Worm (Caenorhabditis elegans) whole organism, late embryonic: ENCODE data around the gene srh-147.

Experiments
- K02D7.2 ChIP-seq: sonication (generic microtip); optimal IDR thresholded peaks from 2 replicates; lab custom pipeline; 2017; ENCODE audit warnings: mild to moderate bottlenecking, missing genetic modification characterization, missing compliant biosample characterization
- K09A11.1 ChIP-seq: sonication (generic microtip); optimal IDR thresholded peaks from 2 replicates; lab custom pipeline; 2017; ENCODE audit warnings: antibody characterized with exemption, mild to moderate bottlenecking, missing genetic modification characterization, missing compliant biosample characterization; ENCODE audit not compliant: insufficient read depth
- T23F11.4 ChIP-seq: fragments of 200-800 bp; sonication (Bioruptor generic); optimal IDR thresholded peaks from 2 replicates; lab custom pipeline; 2018; ENCODE audit warnings: mild to moderate bottlenecking, missing genetic modification characterization, missing compliant biosample characterization
- Y22D7AL.16 ChIP-seq: sonication (generic microtip); optimal IDR thresholded peaks from 2 replicates; lab custom pipeline; 2016; ENCODE audit warnings: missing genetic modification characterization, missing compliant biosample characterization
- ama-1 ChIP-seq: fragments of 150-350 bp; optimal IDR thresholded peaks from 2 replicates; lab custom pipeline; 2014
- ceh-14 ChIP-seq: sonication (generic microtip); optimal IDR thresholded peaks from 2 replicates; lab custom pipeline; 2016; ENCODE audit warnings: missing genotype, missing genetic modification characterization, missing compliant biosample characterization
- ceh-18 ChIP-seq: sonication (generic microtip); optimal IDR thresholded peaks from 2 replicates; lab custom pipeline; 2016; ENCODE audit warnings: missing genetic modification characterization, missing compliant biosample characterization
- ceh-19 ChIP-seq: fragments of 200-800 bp; sonication (Bioruptor generic); optimal IDR thresholded peaks from 2 replicates; lab custom pipeline; 2018; ENCODE audit warnings: mild to moderate bottlenecking, missing genetic modification characterization, missing compliant biosample characterization
- ceh-22 ChIP-seq: sonication (generic microtip); optimal IDR thresholded peaks from 2 replicates; lab custom pipeline; 2017; ENCODE audit warnings: missing biosample characterization, missing genetic modification characterization
- ceh-31 ChIP-seq: sonication (generic microtip); optimal IDR thresholded peaks from 2 replicates; lab custom pipeline; 2016; ENCODE audit warnings: missing genetic modification characterization, missing compliant biosample characterization
- ceh-34 ChIP-seq: sonication (generic microtip); optimal IDR thresholded peaks from 2 replicates; lab custom pipeline; 2016; ENCODE audit warnings: mild to moderate bottlenecking, missing genetic modification characterization, missing compliant biosample characterization
- ceh-6 ChIP-seq: fragments of 200-800 bp; sonication (Bioruptor generic); optimal IDR thresholded peaks from 2 replicates; lab custom pipeline; 2018; ENCODE audit warnings: mild to moderate bottlenecking, missing genetic modification characterization, missing compliant biosample characterization
- che-1 ChIP-seq: sonication (generic microtip); optimal IDR thresholded peaks from 2 replicates; lab custom pipeline; 2016; ENCODE audit warnings: mild to moderate bottlenecking, missing genetic modification characterization, missing compliant biosample characterization
- dmd-4 ChIP-seq: sonication (generic microtip); optimal IDR thresholded peaks from 2 replicates; lab custom pipeline; 2016; ENCODE audit warnings: borderline replicate concordance, missing genetic modification characterization, missing compliant biosample characterization
- dve-1 ChIP-seq: sonication (generic microtip); optimal IDR thresholded peaks from 2 replicates; lab custom pipeline; 2017; ENCODE audit warnings: antibody characterized with exemption, mild to moderate bottlenecking, missing genetic modification characterization, missing compliant biosample characterization
- elt-2 ChIP-seq: sonication (generic microtip); optimal IDR thresholded peaks from 2 replicates; lab custom pipeline; 2016; ENCODE audit warnings: missing genetic modification reagents, missing genetic modification characterization, missing compliant biosample characterization
- ets-4 ChIP-seq: sonication (generic microtip); optimal IDR thresholded peaks from 2 replicates; lab custom pipeline; 2016; ENCODE audit warnings: missing genetic modification characterization, missing compliant biosample characterization
- eyg-1 ChIP-seq: sonication (generic microtip); optimal IDR thresholded peaks from 2 replicates; lab custom pipeline; 2016; ENCODE audit warnings: missing genotype, missing genetic modification characterization, missing compliant biosample characterization
- fkh-10 ChIP-seq: fragments of 150-350 bp; optimal IDR thresholded peaks from 2 replicates; lab custom pipeline; 2014; ENCODE audit warnings: missing biosample characterization, missing genetic modification reagents, missing genetic modification characterization
- fkh-6 ChIP-seq: sonication (generic microtip); optimal IDR thresholded peaks from 2 replicates; lab custom pipeline; 2016; ENCODE audit warnings: missing genetic modification characterization, missing compliant biosample characterization
- hlh-13 ChIP-seq: fragments of 200-800 bp; sonication (Bioruptor generic); optimal IDR thresholded peaks from 2 replicates; lab custom pipeline; 2018; ENCODE audit warnings: mild to moderate bottlenecking, missing genetic modification characterization, missing compliant biosample characterization
- hlh-30 ChIP-seq: sonication (generic microtip); optimal IDR thresholded peaks from 2 replicates; lab custom pipeline; 2017; ENCODE audit warnings: antibody characterized with exemption, missing genetic modification characterization, missing compliant biosample characterization; ENCODE audit not compliant: insufficient read depth
- hlh-6 ChIP-seq: sonication (generic microtip); optimal IDR thresholded peaks from 2 replicates; lab custom pipeline; 2016; ENCODE audit warnings: missing genotype, missing genetic modification characterization, missing compliant biosample characterization
- hlh-8 ChIP-seq: sonication (generic microtip); optimal IDR thresholded peaks from 2 replicates; lab custom pipeline; 2016; ENCODE audit warnings: missing genotype, missing genetic modification characterization, missing compliant biosample characterization
- lim-6 ChIP-seq: sonication (generic microtip); optimal IDR thresholded peaks from 2 replicates; lab custom pipeline; 2016; ENCODE audit warnings: missing genetic modification characterization, missing compliant biosample characterization
- madf-2 ChIP-seq: sonication (generic microtip); optimal IDR thresholded peaks from 2 replicates; lab custom pipeline; 2017; ENCODE audit warnings: missing genetic modification characterization, missing compliant biosample characterization
- nfya-1 ChIP-seq: sonication (generic microtip); optimal IDR thresholded peaks from 2 replicates; lab custom pipeline; 2017; ENCODE audit warnings: missing genetic modification characterization, mild to moderate bottlenecking, missing compliant biosample characterization, antibody characterized with exemption, moderate library complexity
- odd-2 ChIP-seq: sonication (generic microtip); optimal IDR thresholded peaks from 2 replicates; lab custom pipeline; 2017; ENCODE audit warnings: antibody characterized with exemption, mild to moderate bottlenecking, missing genetic modification characterization, missing compliant biosample characterization
- pat-9 ChIP-seq: fragments of 200-800 bp; sonication (Bioruptor generic); optimal IDR thresholded peaks from 2 replicates; lab custom pipeline; 2018; ENCODE audit warnings: mild to moderate bottlenecking, missing genetic modification characterization, moderate library complexity, missing compliant biosample characterization
- pha-4 ChIP-seq: fragments of 150-350 bp; optimal IDR thresholded peaks from 2 replicates; lab custom pipeline; 2018; ENCODE audit warnings: missing biosample characterization, missing genetic modification reagents, missing genetic modification characterization
- pqm-1 ChIP-seq: sonication (generic microtip); optimal IDR thresholded peaks from 2 replicates; lab custom pipeline; 2016; ENCODE audit warnings: missing genetic modification characterization, missing compliant biosample characterization
- pros-1 ChIP-seq: fragments of 150-350 bp; optimal IDR thresholded peaks from 2 replicates; lab custom pipeline; 2014; ENCODE audit warnings: missing biosample characterization, missing genetic modification reagents, missing genetic modification characterization
- rnt-1 ChIP-seq: sonication (generic microtip); optimal IDR thresholded peaks from 2 replicates; lab custom pipeline; 2016; ENCODE audit warnings: missing genetic modification characterization, missing compliant biosample characterization
- sdc-2 ChIP-seq: sonication (generic microtip); optimal IDR thresholded peaks from 2 replicates; lab custom pipeline; 2016; ENCODE audit warnings: missing genotype, missing genetic modification characterization, missing compliant biosample characterization
- sox-2 ChIP-seq: fragments of 200-800 bp; sonication (Bioruptor generic); IDR thresholded peaks from 2 replicates; pipeline ENCODE4 v1.3.6; 2022; ENCODE audit warnings: missing genetic modification reagents, missing genetic modification characterization, missing compliant biosample characterization
- syd-9 ChIP-seq: sonication (generic microtip); optimal IDR thresholded peaks from 2 replicates; lab custom pipeline; 2016; ENCODE audit warnings: mild to moderate bottlenecking, missing genetic modification characterization, moderate library complexity, missing compliant biosample characterization
- tbx-2 ChIP-seq: sonication (generic microtip); optimal IDR thresholded peaks from 2 replicates; lab custom pipeline; 2016; ENCODE audit warnings: missing genetic modification characterization, missing compliant biosample characterization
- unc-3 ChIP-seq, 2 experiments: fragments of 200-800 bp in 1 of 2; sonication (Bioruptor generic) in 1 of 2; sonication (generic microtip) in 1 of 2; conservative IDR thresholded peaks in 1 of 2; optimal IDR thresholded peaks in 1 of 2; 2 replicates each; pipeline versions ENCODE4 v1.3.6 to Lab custom; 2016 to 2022; ENCODE audit warnings: missing compliant biosample characterization in 2 of 2, missing genetic modification characterization in 2 of 2, missing genetic modification reagents in 1 of 2
- unc-42 ChIP-seq: sonication (generic microtip); optimal IDR thresholded peaks from 2 replicates; lab custom pipeline; 2016; ENCODE audit warnings: missing genotype, missing genetic modification characterization, missing compliant biosample characterization
- unc-55 ChIP-seq: sonication (generic microtip); optimal IDR thresholded peaks from 2 replicates; lab custom pipeline; 2017; ENCODE audit warnings: missing biosample characterization, missing genetic modification reagents, missing genetic modification characterization
- unc-86 ChIP-seq: sonication (generic microtip); optimal IDR thresholded peaks from 2 replicates; lab custom pipeline; 2016; ENCODE audit warnings: missing genetic modification characterization, missing compliant biosample characterization
- zip-5 ChIP-seq: sonication (generic microtip); optimal IDR thresholded peaks from 2 replicates; lab custom pipeline; 2016; ENCODE audit warnings: missing genetic modification characterization, missing compliant biosample characterization
- ztf-16 ChIP-seq: sonication (generic microtip); optimal IDR thresholded peaks from 2 replicates; lab custom pipeline; 2017; ENCODE audit warnings: missing genetic modification characterization, missing compliant biosample characterization

The srh-147 gene

DNA sequence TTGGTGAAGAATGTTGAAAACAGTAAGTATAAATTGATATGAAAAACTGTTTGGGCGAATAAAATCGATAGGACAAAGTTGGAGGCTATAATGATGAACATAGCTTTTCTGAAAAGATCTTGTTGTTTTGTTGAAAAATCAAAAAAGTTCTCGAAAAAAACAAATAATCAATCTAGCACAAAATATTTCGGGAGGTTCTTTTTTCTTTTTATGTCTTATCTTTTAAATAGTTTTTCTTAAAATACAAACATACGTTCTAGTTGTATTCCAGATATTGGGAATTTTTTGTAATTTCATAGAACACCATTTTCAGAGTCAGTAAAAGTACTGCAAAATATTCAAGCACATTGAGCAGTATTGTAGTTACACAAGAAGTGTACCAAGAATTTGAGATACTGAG, 20.2 kb downstream of the srh-147 start, which contains the start of gene srbc-55:
srbc-55 (minus strand) TSS at position 101 of the 400 bp plus-strand sequence.
- TF ChIP-seq pha-4 (tag; lab: Kevin White, UChicago) (no peak), ceh-18 (no peak), zip-5 (tag; lab: Kevin White, UChicago) (no peak), syd-9 (tag; lab: Kevin White, UChicago) (no peak), T23F11.4 (GFP tag; lab: Kevin White, UChicago) (no peak), ceh-22 (tag; lab: Kevin White, UChicago) (no peak), tbx-2 (no peak), nfya-1 (tag; lab: Kevin White, UChicago) (no peak), Y22D7AL.16 (tag; lab: Kevin White, UChicago) (no peak), pat-9 (tag; lab: Kevin White, UChicago) (no peak), ceh-6 (GFP tag; lab: Kevin White, UChicago) (no peak), unc-42 (tag; lab: Kevin White, UChicago) (no peak), unc-86 (tag; lab: Kevin White, UChicago) (no peak), che-1 (tag; lab: Kevin White, UChicago) (no peak)

ce11 chrV:15826110-15826509, 24.0 kb downstream of the srh-147 start, which contains the start of gene srbc-51:
TSS of gene srbc-51 (plus strand) at chrV:15826410.
- TF ChIP-seq ceh-14 (no peak), ztf-16 (tag; lab: Kevin White, UChicago) (no peak), K09A11.1 (tag; lab: Kevin White, UChicago) (no peak), ets-4 (tag; lab: Kevin White, UChicago) (no peak), sox-2 (no peak), dmd-4 (tag; lab: Kevin White, UChicago) (no peak), fkh-10 (GFP tag; lab: Kevin White, UChicago) (no peak)

- no peak for TF ChIP-seq T23F11.4 (GFP tag; lab: Kevin White, UChicago)
- TF ChIP-seq hlh-30 (tag; lab: Kevin White, UChicago): no peak
- no peak for TF ChIP-seq sdc-2 (tag; lab: Kevin White, UChicago)
- no peak for TF ChIP-seq hlh-8 (tag; lab: Kevin White, UChicago)
- no peak for TF ChIP-seq ztf-16 (tag; lab: Kevin White, UChicago)
- TF ChIP-seq elt-2: no peak
- TF ChIP-seq fkh-10 (GFP tag; lab: Kevin White, UChicago): no peak
- no peak for TF ChIP-seq fkh-6 (tag; lab: Kevin White, UChicago)
- no peak for TF ChIP-seq hlh-6 (tag; lab: Kevin White, UChicago)
These were observed 25.3 kb downstream of the srh-147 start, which contains the start of gene srbc-50 for ce11 chrV:15824866-15825265. TSS of gene srbc-50 (minus strand) at chrV:15824966.

- TF ChIP-seq tbx-2 (no peak), hlh-30 (tag; lab: Kevin White, UChicago) (no peak), hlh-13 (no peak), nfya-1 (tag; lab: Kevin White, UChicago) (no peak), T23F11.4 (GFP tag; lab: Kevin White, UChicago) (no peak), unc-55 (no peak), ceh-18 (no peak), fkh-10 (GFP tag; lab: Kevin White, UChicago) (no peak), eyg-1 (tag; lab: Kevin White, UChicago) (no peak), ceh-19 (no peak), unc-86 (tag; lab: Kevin White, UChicago) (no peak), ceh-14 (no peak)
These were observed 28.7 kb downstream of the srh-147 start, which contains the start of gene srbc-49 for ce11 chrV:15821398-15821797. TSS of gene srbc-49 (plus strand) at chrV:15821698.

DNA sequence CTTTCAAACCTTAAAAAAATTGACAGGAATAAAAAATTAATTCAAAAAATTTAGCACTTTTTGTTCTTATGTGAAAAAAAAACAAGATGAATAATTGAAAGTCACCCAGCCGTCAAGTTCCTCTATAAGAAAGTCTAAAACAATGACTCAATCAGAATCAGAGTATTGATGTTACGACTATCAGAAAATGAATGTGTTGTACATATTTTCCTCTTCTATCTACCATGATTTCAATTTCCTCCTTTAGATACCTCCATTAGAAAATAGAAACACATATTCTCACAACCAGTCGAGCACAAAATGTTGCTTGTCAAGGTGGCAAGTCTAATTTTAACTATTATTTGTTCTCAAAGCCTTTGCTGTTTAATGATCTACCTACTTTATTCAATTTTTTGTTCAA, 30.1 kb downstream of the srh-147 start, which contains the start of gene srbc-48:
srbc-48 (plus strand) TSS at position 301 of the 400 bp plus-strand sequence.
- TF ChIP-seq pqm-1: no peak
- TF ChIP-seq unc-3 (GFP tag; conservative IDR thresholded peaks at IDR 0.05; lab: Robert Waterston, UW): no peak
- no peak for TF ChIP-seq unc-3 (tag; optimal IDR thresholded peaks at IDR 0.05; lab: Kevin White, UChicago)
- TF ChIP-seq zip-5 (tag; lab: Kevin White, UChicago): no peak
- TF ChIP-seq ama-1 (lab: Kevin White, UChicago): no peak
- no peak for TF ChIP-seq ceh-34 (tag; lab: Kevin White, UChicago)
- TF ChIP-seq rnt-1: no peak
- TF ChIP-seq pros-1 (tag; lab: Kevin White, UChicago): no peak
- TF ChIP-seq hlh-8 (tag; lab: Kevin White, UChicago): no peak
- TF ChIP-seq lim-6 (tag; lab: Kevin White, UChicago): no peak
- no peak for TF ChIP-seq madf-2 (tag; lab: Kevin White, UChicago)
- no peak for TF ChIP-seq dve-1
- no peak for TF ChIP-seq fkh-10 (GFP tag; lab: Kevin White, UChicago)
- no peak for TF ChIP-seq elt-2
- no peak for TF ChIP-seq odd-2 (tag; lab: Kevin White, UChicago)
- TF ChIP-seq K02D7.2 (tag; lab: Kevin White, UChicago): no peak
- TF ChIP-seq ceh-31 (tag; lab: Kevin White, UChicago): no peak
- TF ChIP-seq tbx-2: no peak
